Fruit fly (Drosophila melanogaster): Measurements from ENCODE around the gene CG4360.

CG4360 gene

dm6 chr3R:20310905-20311304 is 16.9 kb downstream of the CG4360 start (continued):
- TF ChIP-seq Bgb (GFP tag; IDR thresholded peaks at IDR 0.05; ENCODE audit: partially characterized antibody), result no peak
- no peak for TF ChIP-seq Neu2 (GFP tag; optimal IDR thresholded peaks at IDR 0.05; ENCODE audit: borderline replicate concordance)
- TF ChIP-seq CG11456 (GFP tag; IDR thresholded peaks at IDR 0.05), result no peak
- TF ChIP-seq fu2 (GFP tag; optimal IDR thresholded peaks at IDR 0.05), result peak; percentile 30
- no peak for TF ChIP-seq lov (optimal IDR thresholded peaks at IDR 0.05)
- TF ChIP-seq lov (GFP tag; IDR thresholded peaks at IDR 0.05), result no peak
- TF ChIP-seq Rx (GFP tag; IDR thresholded peaks at IDR 0.05), result no peak
- TF ChIP-seq CG13894 (tag; optimal IDR thresholded peaks at IDR 0.05), result no peak
- no peak for TF ChIP-seq Hr78 (GFP tag; optimal IDR thresholded peaks at IDR 0.05)
- peak; percentile 28 for TF ChIP-seq lilli (GFP tag; optimal IDR thresholded peaks at IDR 0.05)
- TF ChIP-seq slou (GFP tag; optimal IDR thresholded peaks at IDR 0.05), result no peak
- TF ChIP-seq CG18262 (tag; optimal IDR thresholded peaks at IDR 0.05), result peak; percentile 45
- peak; percentile 33 for TF ChIP-seq dmrt99B (tag; optimal IDR thresholded peaks at IDR 0.05)
- TF ChIP-seq Meics (GFP tag; optimal IDR thresholded peaks at IDR 0.05), result peak; percentile 71
- no peak for TF ChIP-seq Sry-β (GFP tag; optimal IDR thresholded peaks at IDR 0.05)
- TF ChIP-seq CG7556 (GFP tag; optimal IDR thresholded peaks at IDR 0.05), result peak; percentile 44
- TF ChIP-seq PHDP (tag; optimal IDR thresholded peaks at IDR 0.05), result peak; percentile 2
- TF ChIP-seq slbo (GFP tag; IDR thresholded peaks at IDR 0.05), result no peak
- TF ChIP-seq CG4820 (GFP tag; optimal IDR thresholded peaks at IDR 0.05), result peak; percentile 9
- TF ChIP-seq sens-2 (GFP tag; IDR thresholded peaks at IDR 0.05), result peak; percentile 27; the same call in 1 of the 2 replicates
- TF ChIP-seq CG2120 (GFP tag; optimal IDR thresholded peaks at IDR 0.05), result peak; percentile 33
- TF ChIP-seq cas (GFP tag; IDR thresholded peaks at IDR 0.05), result no peak
- TF ChIP-seq CoRest (tag; optimal IDR thresholded peaks at IDR 0.05), result peak; percentile 37
- no peak for TF ChIP-seq CG33557 (GFP tag; optimal IDR thresholded peaks at IDR 0.05)
- TF ChIP-seq CG15269 (tag; optimal IDR thresholded peaks at IDR 0.05), result peak; percentile 30
- TF ChIP-seq CG2678 (tag; optimal IDR thresholded peaks at IDR 0.05), result peak; percentile 60
- TF ChIP-seq CG9437 (GFP tag; optimal IDR thresholded peaks at IDR 0.05), result peak; percentile 48
- no peak for TF ChIP-seq Nf-YA (GFP tag; IDR thresholded peaks at IDR 0.05)
- TF ChIP-seq Hmx (GFP tag; optimal IDR thresholded peaks at IDR 0.05), result peak; percentile 24
- TF ChIP-seq Oli (tag; optimal IDR thresholded peaks at IDR 0.05), result peak; percentile 51
- TF ChIP-seq Ets65A (GFP tag), result peak; percentile 26
- TF ChIP-seq Hr3 (GFP tag; optimal IDR thresholded peaks at IDR 0.05), result no peak
- TF ChIP-seq gce (GFP tag; IDR thresholded peaks at IDR 0.05), result no peak
- no peak for TF ChIP-seq Hr39 (optimal IDR thresholded peaks at IDR 0.05)
- TF ChIP-seq CG11398 (GFP tag; optimal IDR thresholded peaks at IDR 0.05), result no peak
- TF ChIP-seq CG12659 (GFP tag; optimal IDR thresholded peaks at IDR 0.05), result peak; percentile 24
- TF ChIP-seq CG18619 (GFP tag; optimal IDR thresholded peaks at IDR 0.05), result peak; percentile 22
- peak; percentile 56 for TF ChIP-seq gem (tag; optimal IDR thresholded peaks at IDR 0.05)
- peak; percentile 34 for TF ChIP-seq Hmr (GFP tag; optimal IDR thresholded peaks at IDR 0.05)
- TF ChIP-seq trh (GFP tag; optimal IDR thresholded peaks at IDR 0.05), result no peak
- TF ChIP-seq CG12155 (GFP tag; optimal IDR thresholded peaks at IDR 0.05), result peak; percentile 17
- peak; percentile 13 for TF ChIP-seq NfI (GFP tag; optimal IDR thresholded peaks at IDR 0.05)
- peak; percentile 13 for TF ChIP-seq CG6254 (GFP tag; optimal IDR thresholded peaks at IDR 0.05)
- TF ChIP-seq tap (tag; optimal IDR thresholded peaks at IDR 0.05), result no peak
- TF ChIP-seq CG11504 (tag; optimal IDR thresholded peaks at IDR 0.05), result peak; percentile 50
- peak; percentile 42 for TF ChIP-seq CG12104 (GFP tag; optimal IDR thresholded peaks at IDR 0.05)
- peak; percentile 1 for TF ChIP-seq CG10267 (tag; optimal IDR thresholded peaks at IDR 0.05)
- peak; percentile 43 for TF ChIP-seq CG30403 (GFP tag; optimal IDR thresholded peaks at IDR 0.05)
- peak; percentile 26 for TF ChIP-seq CG9727 (GFP tag; optimal IDR thresholded peaks at IDR 0.05)
- no peak for TF ChIP-seq CG12769 (tag; optimal IDR thresholded peaks at IDR 0.05)
- no peak for TF ChIP-seq odd (GFP tag; optimal IDR thresholded peaks at IDR 0.05)

Data from whole organism, embryonic.